Worm (Caenorhabditis elegans) whole organism, L3 larva: ENCODE data around the gene vha-5.

Experiments
- ZK546.5 ChIP-seq: sonication (generic microtip); optimal IDR thresholded peaks from 2 replicates; lab custom pipeline; 2017; ENCODE audit warnings: missing biosample characterization, missing genetic modification characterization
- aly-2 ChIP-seq: fragments of 150-350 bp; optimal IDR thresholded peaks from 2 replicates; lab custom pipeline; 2014; ENCODE audit warnings: missing biosample characterization, missing genetic modification characterization
- ama-1 ChIP-seq: fragments of 150-350 bp; optimal IDR thresholded peaks from 2 replicates; lab custom pipeline; 2018
- ceh-9 ChIP-seq: sonication (generic microtip); optimal IDR thresholded peaks from 2 replicates; lab custom pipeline; 2018; ENCODE audit warnings: missing biosample characterization, missing genetic modification characterization
- egl-27 ChIP-seq: sonication (generic microtip); optimal IDR thresholded peaks from 4 replicates; lab custom pipeline; 2017; ENCODE audit warnings: missing biosample characterization, missing genetic modification reagents, missing genetic modification characterization
- elt-1 ChIP-seq: fragments of 150-350 bp; optimal IDR thresholded peaks from 2 replicates; lab custom pipeline; 2014; ENCODE audit warnings: missing biosample characterization, missing genetic modification characterization
- elt-2 ChIP-seq: sonication (generic microtip); optimal IDR thresholded peaks from 2 replicates; lab custom pipeline; 2016; ENCODE audit warnings: missing genetic modification reagents, mild to moderate bottlenecking, missing genetic modification characterization, missing compliant biosample characterization
- elt-3 ChIP-seq, 3 experiments: fragments of 150-350 bp in 1 of 3; sonication (generic microtip) in 2 of 3; optimal IDR thresholded peaks; 2 replicates in 2 of 3; 4 replicates in 1 of 3; lab custom pipeline; 2014 to 2017; ENCODE audit warnings: missing biosample characterization in 3 of 3, missing genetic modification characterization in 3 of 3
- eor-1 ChIP-seq, 2 experiments: fragments of 150-350 bp; optimal IDR thresholded peaks; 2 replicates each; lab custom pipeline; 2014 to 2018; ENCODE audit warnings: missing biosample characterization in 2 of 2, missing genetic modification characterization in 2 of 2
- fkh-10 ChIP-seq: sonication (generic microtip); optimal IDR thresholded peaks from 2 replicates; lab custom pipeline; 2017; ENCODE audit warnings: missing biosample characterization, missing genetic modification reagents, missing genetic modification characterization
- fkh-2 ChIP-seq: fragments of 150-350 bp; optimal IDR thresholded peaks from 2 replicates; lab custom pipeline; 2014; ENCODE audit warnings: missing biosample characterization, missing genetic modification reagents, missing genetic modification characterization
- hmg-11 ChIP-seq: sonication (generic microtip); optimal IDR thresholded peaks from 2 replicates; lab custom pipeline; 2016; ENCODE audit warnings: missing genetic modification characterization, missing compliant biosample characterization
- lin-15B ChIP-seq: fragments of 150-350 bp; optimal IDR thresholded peaks from 2 replicates; lab custom pipeline; 2014; ENCODE audit warnings: missing biosample characterization, missing genetic modification characterization
- lin-39 ChIP-seq: fragments of 150-350 bp; optimal IDR thresholded peaks from 2 replicates; lab custom pipeline; 2018; ENCODE audit warnings: missing biosample characterization, missing genetic modification reagents, missing genetic modification characterization
- lsy-12 ChIP-seq: sonication (generic microtip); optimal IDR thresholded peaks from 2 replicates; lab custom pipeline; 2016; ENCODE audit warnings: mild to moderate bottlenecking, missing genetic modification characterization, missing compliant biosample characterization
- mml-1 ChIP-seq: fragments of 150-350 bp; sonication (generic microtip); optimal IDR thresholded peaks from 3 replicates; lab custom pipeline; 2014; ENCODE audit warnings: missing biosample characterization, missing genetic modification characterization
- nfya-1 ChIP-seq: sonication (generic microtip); optimal IDR thresholded peaks from 2 replicates; lab custom pipeline; 2017; ENCODE audit warnings: missing genetic modification characterization, mild to moderate bottlenecking, missing compliant biosample characterization, antibody characterized with exemption, moderate library complexity; ENCODE audit not compliant: insufficient read depth
- nhr-23 ChIP-seq: fragments of 150-350 bp; optimal IDR thresholded peaks from 2 replicates; lab custom pipeline; 2014; ENCODE audit warnings: missing biosample characterization, missing genetic modification reagents, missing genetic modification characterization
- nhr-25 ChIP-seq: sonication (generic microtip); optimal IDR thresholded peaks from 2 replicates; lab custom pipeline; 2017; ENCODE audit warnings: missing biosample characterization, missing genetic modification characterization
- nhr-28 ChIP-seq: fragments of 150-350 bp; optimal IDR thresholded peaks from 2 replicates; lab custom pipeline; 2014; ENCODE audit warnings: missing biosample characterization, missing genetic modification characterization
- nhr-43 ChIP-seq: sonication (generic microtip); optimal IDR thresholded peaks from 2 replicates; lab custom pipeline; 2016; ENCODE audit warnings: mild to moderate bottlenecking, missing genetic modification characterization, missing compliant biosample characterization; ENCODE audit not compliant: poor library complexity, severe bottlenecking
- nhr-67 ChIP-seq: fragments of 150-350 bp; optimal IDR thresholded peaks from 2 replicates; lab custom pipeline; 2014; ENCODE audit warnings: missing biosample characterization, missing genetic modification characterization
- nhr-76 ChIP-seq: fragments of 150-350 bp; sonication (generic microtip); optimal IDR thresholded peaks from 5 replicates; lab custom pipeline; 2014; ENCODE audit warnings: missing biosample characterization, missing genetic modification characterization
- nhr-77 ChIP-seq: fragments of 150-350 bp; optimal IDR thresholded peaks from 2 replicates; lab custom pipeline; 2014; ENCODE audit warnings: missing biosample characterization, missing genetic modification characterization
- pha-4 ChIP-seq: fragments of 150-350 bp; optimal IDR thresholded peaks from 2 replicates; lab custom pipeline; 2014; ENCODE audit warnings: missing biosample characterization, missing genetic modification reagents, missing genetic modification characterization
- pqm-1 ChIP-seq: fragments of 150-350 bp; optimal IDR thresholded peaks from 2 replicates; lab custom pipeline; 2017; ENCODE audit warnings: missing biosample characterization, missing genetic modification characterization, inconsistent platforms
- sea-2 ChIP-seq: fragments of 150-350 bp; sonication (generic microtip); optimal IDR thresholded peaks from 4 replicates; lab custom pipeline; 2014; ENCODE audit warnings: missing biosample characterization, missing genetic modification reagents, missing genetic modification characterization
- snpc-4 ChIP-seq: fragments of 150-350 bp; optimal IDR thresholded peaks from 2 replicates; lab custom pipeline; 2014; ENCODE audit warnings: missing biosample characterization, missing genetic modification characterization
- tbx-2 ChIP-seq: sonication (generic microtip); optimal IDR thresholded peaks from 2 replicates; lab custom pipeline; 2016; ENCODE audit warnings: mild to moderate bottlenecking, missing genetic modification characterization, missing compliant biosample characterization
- unc-39 ChIP-seq: sonication (generic microtip); optimal IDR thresholded peaks from 4 replicates; lab custom pipeline; 2017; ENCODE audit warnings: missing biosample characterization, missing genetic modification characterization
- unc-62 ChIP-seq: fragments of 150-350 bp; sonication (generic microtip); optimal IDR thresholded peaks from 4 replicates; lab custom pipeline; 2014; ENCODE audit warnings: missing biosample characterization, missing genetic modification reagents, missing genetic modification characterization
- ztf-11 ChIP-seq: fragments of 150-350 bp; optimal IDR thresholded peaks from 2 replicates; lab custom pipeline; 2014; ENCODE audit warnings: missing biosample characterization, missing genetic modification characterization
- ztf-4 ChIP-seq: fragments of 150-350 bp; optimal IDR thresholded peaks from 2 replicates; lab custom pipeline; 2014; ENCODE audit warnings: missing biosample characterization, missing genetic modification characterization

vha-5 gene

ce11 chrIV:8303668-8304067 lies at the start of gene vha-5:
Gene vha-5 (plus strand): TSS chrIV:8303968.
- TF ChIP-seq fkh-10 (GFP tag; lab: Kevin White, UChicago) = no peak
- TF ChIP-seq nhr-77 (tag; lab: Kevin White, UChicago) = no peak
- peak; percentile 9 for TF ChIP-seq pha-4
- no peak for TF ChIP-seq ZK546.5 (tag; lab: Kevin White, UChicago)
- TF ChIP-seq, all 47 proteins: peak for 1

ce11 chrIV:8254193-8254592 lies 49.6 kb upstream of the vha-5 start:
- TF ChIP-seq elt-1 (tag; lab: Kevin White, UChicago) (peak; percentile 82), fkh-2 (tag; lab: Kevin White, UChicago) (no peak), pha-4 (no peak), unc-39 (tag; lab: Kevin White, UChicago) (no peak), sea-2 (GFP tag; lab: Kevin White, UChicago) (no peak), aly-2 (tag; lab: Kevin White, UChicago) (no peak), nhr-77 (tag; lab: Kevin White, UChicago) (no peak), unc-62 (GFP tag; lab: Kevin White, UChicago) (no peak), nhr-25 (tag; lab: Kevin White, UChicago) (no peak), nfya-1 (tag; lab: Kevin White, UChicago) (no peak), tbx-2 (no peak), eor-1 (tag; optimal IDR thresholded peaks at IDR 0.05; lab: Kevin White, UChicago) (no peak), ZK546.5 (tag; lab: Kevin White, UChicago) (no peak), ama-1 (lab: Kevin White, UChicago) (no peak), nhr-23 (tag; lab: Kevin White, UChicago) (peak; percentile 62), snpc-4 (no peak), lin-39 (no peak), nhr-43 (tag; lab: Kevin White, UChicago) (peak; percentile 0), fkh-10 (GFP tag; lab: Kevin White, UChicago) (no peak), mml-1 (tag; lab: Kevin White, UChicago) (no peak), ztf-11 (no peak), lsy-12 (tag; lab: Kevin White, UChicago) (no peak)
- TF ChIP-seq, all 47 proteins: peak for 3

ce11 chrIV:8255221-8255620 lies 48.5 kb upstream of the vha-5 start:
- TF ChIP-seq elt-2 (tag; lab: Kevin White, UChicago) (peak; percentile 41), pqm-1 (peak; percentile 44), elt-1 (tag; lab: Kevin White, UChicago) (peak; percentile 67), nhr-67 (tag; lab: Kevin White, UChicago) (no peak), snpc-4 (no peak), nhr-23 (tag; lab: Kevin White, UChicago) (peak; percentile 12)
- TF ChIP-seq, all 47 proteins: peak for 4

ce11 chrIV:8259904-8260303 lies 43.9 kb upstream of the vha-5 start, which contains the start of gene K07H8.7:
Gene K07H8.7 (minus strand): TSS chrIV:8260004.
- TF ChIP-seq nhr-28 = no peak
- TF ChIP-seq lin-39 = no peak
- no peak for TF ChIP-seq nhr-67 (tag; lab: Kevin White, UChicago)

- no peak for TF ChIP-seq nfya-1 (tag; lab: Kevin White, UChicago)
- TF ChIP-seq fkh-10 (GFP tag; lab: Kevin White, UChicago) = no peak
- TF ChIP-seq nhr-77 (tag; lab: Kevin White, UChicago) = no peak
- TF ChIP-seq fkh-2 (tag; lab: Kevin White, UChicago) = no peak
- TF ChIP-seq unc-62 (GFP tag; lab: Kevin White, UChicago) = no peak
- TF ChIP-seq eor-1 (tag; optimal IDR thresholded peaks at IDR 0.05; lab: Kevin White, UChicago) = no peak
- TF ChIP-seq hmg-11 (tag; lab: Kevin White, UChicago) = no peak
Observed at ce11 chrIV:8260848-8261638, 42.7 kb upstream of the vha-5 start, which contains the start of gene vit-6. Gene vit-6 (plus strand): TSS chrIV:8261157.

- TF ChIP-seq nhr-23 (tag; lab: Kevin White, UChicago) (no peak), nhr-76 (tag; lab: Kevin White, UChicago) (no peak), eor-1 (tag; optimal IDR thresholded peaks at IDR 0.05; lab: Kevin White, UChicago) (no peak), pha-4 (no peak), elt-3 (tag; optimal IDR thresholded peaks at IDR 0.05; lab: Kevin White, UChicago) (no peak), egl-27 (tag; lab: Kevin White, UChicago) (no peak), elt-2 (tag; lab: Kevin White, UChicago) (no peak), nhr-28 (no peak), sea-2 (GFP tag; lab: Kevin White, UChicago) (no peak), ceh-9 (no peak), ztf-4 (tag; lab: Kevin White, UChicago) (no peak), lin-15B (tag; lab: Kevin White, UChicago) (no peak), nhr-67 (tag; lab: Kevin White, UChicago) (no peak)
- TF ChIP-seq, all 47 proteins: peak for 0
Observed at ce11 chrIV:8262671-8263070, 41.1 kb upstream of the vha-5 start.
